Fruit fly (Drosophila melanogaster): Measurements from ENCODE around the gene Hs2st.

The Hs2st gene

dm6 chr2L:19440285-19440684 is 4.3 kb downstream of the Hs2st start:
- TF ChIP-seq CG1620 (GFP tag; optimal IDR thresholded peaks at IDR 0.05) (no peak), kay (GFP tag; ENCODE audit: borderline replicate concordance) (peak; percentile 94)

dm6 chr2L:19439598-19440230 is 4.8 kb downstream of the Hs2st start:
- peak; percentile 22 for TF ChIP-seq CG7101 (tag; optimal IDR thresholded peaks at IDR 0.05)
- no peak for TF ChIP-seq kay (GFP tag; ENCODE audit: borderline replicate concordance)
- TF ChIP-seq bab1 (GFP tag; optimal IDR thresholded peaks at IDR 0.05) = no peak
- TF ChIP-seq CG11617 (GFP tag; optimal IDR thresholded peaks at IDR 0.05) = no peak
- TF ChIP-seq Clk (GFP tag; optimal IDR thresholded peaks at IDR 0.05) = no peak
- no peak for TF ChIP-seq Hr96 (GFP tag; optimal IDR thresholded peaks at IDR 0.05)
- no peak for TF ChIP-seq ovo (GFP tag; optimal IDR thresholded peaks at IDR 0.05)
- no peak for TF ChIP-seq CG5204 (GFP tag; optimal IDR thresholded peaks at IDR 0.05)
- peak; percentile 5 for TF ChIP-seq CG1620 (GFP tag; optimal IDR thresholded peaks at IDR 0.05)
- no peak for TF ChIP-seq CG14711 (tag; optimal IDR thresholded peaks at IDR 0.05)

dm6 chr2L:19438685-19439597 is 5.6 kb downstream of the Hs2st start:
- TF ChIP-seq kay (GFP tag; ENCODE audit: borderline replicate concordance) = no peak

DNA sequence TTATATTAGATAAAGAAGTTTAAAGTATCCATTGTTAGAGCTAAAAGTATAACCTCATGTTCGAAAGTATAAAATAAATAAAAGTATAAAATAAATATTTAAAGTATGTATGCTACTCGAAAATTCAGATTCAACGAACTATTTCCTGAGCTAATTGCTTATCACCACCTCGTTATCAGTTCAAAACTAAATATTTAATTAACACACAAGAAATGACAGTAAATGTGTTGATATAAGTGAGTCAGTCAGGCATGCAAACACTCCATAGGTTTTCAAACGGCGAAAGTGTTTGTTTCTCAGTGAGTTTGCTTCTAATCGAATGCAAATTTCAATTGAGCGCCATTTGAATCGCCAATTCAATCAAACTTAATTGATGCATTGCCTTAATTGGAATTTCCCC is 10.3 kb downstream of the Hs2st start:
- TF ChIP-seq CG7101 (tag; optimal IDR thresholded peaks at IDR 0.05) (peak; percentile 72), Hr96 (GFP tag; optimal IDR thresholded peaks at IDR 0.05) (no peak), CG11617 (GFP tag; optimal IDR thresholded peaks at IDR 0.05) (peak; percentile 40), Clk (GFP tag; optimal IDR thresholded peaks at IDR 0.05) (no peak), CG33017 (tag; optimal IDR thresholded peaks at IDR 0.05) (peak; percentile 66), CG12768 (GFP tag; optimal IDR thresholded peaks at IDR 0.05) (peak; percentile 11), pad (GFP tag; optimal IDR thresholded peaks at IDR 0.05) (peak; percentile 26), kay (GFP tag; ENCODE audit: borderline replicate concordance) (no peak), CG1620 (GFP tag; optimal IDR thresholded peaks at IDR 0.05) (no peak), Crg-1 (GFP tag; optimal IDR thresholded peaks at IDR 0.05) (no peak), CG5204 (GFP tag; optimal IDR thresholded peaks at IDR 0.05) (no peak), CG7045 (GFP tag; optimal IDR thresholded peaks at IDR 0.05) (peak; percentile 57), ovo (GFP tag; optimal IDR thresholded peaks at IDR 0.05) (peak; percentile 34), cic (GFP tag; optimal IDR thresholded peaks at IDR 0.05) (peak; percentile 89), tj (GFP tag; optimal IDR thresholded peaks at IDR 0.05) (no peak), toe (GFP tag; optimal IDR thresholded peaks at IDR 0.05) (peak; percentile 6), bab1 (GFP tag; optimal IDR thresholded peaks at IDR 0.05) (no peak), cnc (optimal IDR thresholded peaks at IDR 0.05) (no peak), CG14711 (tag; optimal IDR thresholded peaks at IDR 0.05) (peak; percentile 10), Mnt (GFP tag; optimal IDR thresholded peaks at IDR 0.05) (no peak)

DNA sequence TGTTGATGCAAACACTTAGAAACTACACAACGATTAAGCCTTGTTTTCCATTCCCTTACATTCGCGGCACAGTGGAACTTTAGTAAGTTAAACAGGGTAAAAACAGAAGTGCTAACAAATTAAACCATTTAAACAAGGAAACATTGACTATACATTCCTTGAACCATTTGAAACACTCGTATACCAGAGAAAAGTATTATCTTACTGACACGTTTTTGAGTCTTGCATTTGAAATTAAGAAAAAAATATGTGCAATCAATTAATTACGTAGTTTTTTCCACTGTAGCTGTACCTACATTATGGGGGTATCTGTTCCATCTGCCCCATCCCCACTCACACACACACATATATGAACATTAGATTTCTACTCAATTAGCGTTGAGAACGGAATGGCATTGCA is 11.3 kb downstream of the Hs2st start:
- TF ChIP-seq CG33017 (tag; optimal IDR thresholded peaks at IDR 0.05) (peak; percentile 71), kay (GFP tag; ENCODE audit: borderline replicate concordance) (peak; percentile 85), CG5204 (GFP tag; optimal IDR thresholded peaks at IDR 0.05) (peak; percentile 52), CG7101 (tag; optimal IDR thresholded peaks at IDR 0.05) (peak; percentile 62), CG1620 (GFP tag; optimal IDR thresholded peaks at IDR 0.05) (no peak), Hr96 (GFP tag; optimal IDR thresholded peaks at IDR 0.05) (peak; percentile 60), ovo (GFP tag; optimal IDR thresholded peaks at IDR 0.05) (peak; percentile 3), CG14711 (tag; optimal IDR thresholded peaks at IDR 0.05) (peak; percentile 60), Clk (GFP tag; optimal IDR thresholded peaks at IDR 0.05) (peak; percentile 31), CG12768 (GFP tag; optimal IDR thresholded peaks at IDR 0.05) (peak; percentile 76), CG7045 (GFP tag; optimal IDR thresholded peaks at IDR 0.05) (peak; percentile 31), Crg-1 (GFP tag; optimal IDR thresholded peaks at IDR 0.05) (peak; percentile 20), cnc (optimal IDR thresholded peaks at IDR 0.05) (no peak), CG11617 (GFP tag; optimal IDR thresholded peaks at IDR 0.05) (peak; percentile 20), pad (GFP tag; optimal IDR thresholded peaks at IDR 0.05) (peak; percentile 33), cic (GFP tag; optimal IDR thresholded peaks at IDR 0.05) (peak; percentile 36), Mnt (GFP tag; optimal IDR thresholded peaks at IDR 0.05) (peak; percentile 25), toe (GFP tag; optimal IDR thresholded peaks at IDR 0.05) (peak; percentile 64), tj (GFP tag; optimal IDR thresholded peaks at IDR 0.05) (peak; percentile 67), bab1 (GFP tag; optimal IDR thresholded peaks at IDR 0.05) (peak; percentile 2)

DNA sequence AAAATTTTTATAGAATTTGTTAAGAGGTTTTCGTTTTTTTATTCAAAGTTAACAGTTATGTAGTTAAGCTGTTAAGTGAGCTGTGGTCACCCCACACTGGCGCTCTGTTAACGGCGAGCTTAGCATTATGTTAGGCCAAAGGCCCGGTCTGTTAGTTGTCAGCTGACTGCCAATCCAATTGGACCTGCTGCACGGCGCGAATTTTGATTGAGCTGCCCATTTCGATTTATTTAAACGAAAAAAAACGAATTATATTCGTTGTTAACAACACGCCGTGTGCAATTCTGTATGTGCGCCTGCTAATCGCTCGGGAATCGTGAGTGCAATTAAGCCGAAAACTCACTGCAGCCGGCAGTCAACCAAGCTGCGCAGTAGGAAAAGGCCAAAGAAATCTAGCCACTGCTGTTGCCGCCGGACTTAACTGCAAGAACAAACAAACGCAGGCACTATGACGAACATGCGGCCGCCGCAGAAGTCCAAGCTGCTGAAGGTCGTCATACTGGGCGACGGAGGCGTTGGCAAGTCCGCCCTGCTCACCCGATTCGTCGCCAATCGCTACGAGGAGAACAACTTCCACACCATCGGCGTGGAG is 12.0 kb downstream of the Hs2st start, which contains the start of gene Rab9:
TSS of gene Rab9 (plus strand) at position 151 of the 592 bp plus-strand sequence.
- TF ChIP-seq cic (GFP tag; optimal IDR thresholded peaks at IDR 0.05) = peak; percentile 73
- peak; percentile 45 for TF ChIP-seq tj (GFP tag; optimal IDR thresholded peaks at IDR 0.05)
- no peak for TF ChIP-seq cnc (optimal IDR thresholded peaks at IDR 0.05)
- peak; percentile 46 for TF ChIP-seq CG33017 (tag; optimal IDR thresholded peaks at IDR 0.05)
- TF ChIP-seq Mnt (GFP tag; optimal IDR thresholded peaks at IDR 0.05) = peak; percentile 66
- peak; percentile 9 for TF ChIP-seq Crg-1 (GFP tag; optimal IDR thresholded peaks at IDR 0.05)
- peak; percentile 26 for TF ChIP-seq CG7101 (tag; optimal IDR thresholded peaks at IDR 0.05)
- TF ChIP-seq CG5204 (GFP tag; optimal IDR thresholded peaks at IDR 0.05) = no peak
- peak; percentile 64 for TF ChIP-seq CG12768 (GFP tag; optimal IDR thresholded peaks at IDR 0.05)
- no peak for TF ChIP-seq CG11617 (GFP tag; optimal IDR thresholded peaks at IDR 0.05)
- peak; percentile 73 for TF ChIP-seq bab1 (GFP tag; optimal IDR thresholded peaks at IDR 0.05)
- TF ChIP-seq CG14711 (tag; optimal IDR thresholded peaks at IDR 0.05) = peak; percentile 12

All from whole organism, adult.